Fruit fly (Drosophila melanogaster): ENCODE measurements around the gene ncm.

- no peak for TF ChIP-seq CTCF (optimal IDR thresholded peaks at IDR 0.05)
- TF ChIP-seq CG8478 (optimal IDR thresholded peaks at IDR 0.05) = no peak
Observed at dm6 chr2L:18485211-18485610, 36.5 kb upstream of the ncm start, which contains the start of gene grnd.
